Worm (Caenorhabditis elegans): ENCODE results near the gene xbp-1.

DNA sequence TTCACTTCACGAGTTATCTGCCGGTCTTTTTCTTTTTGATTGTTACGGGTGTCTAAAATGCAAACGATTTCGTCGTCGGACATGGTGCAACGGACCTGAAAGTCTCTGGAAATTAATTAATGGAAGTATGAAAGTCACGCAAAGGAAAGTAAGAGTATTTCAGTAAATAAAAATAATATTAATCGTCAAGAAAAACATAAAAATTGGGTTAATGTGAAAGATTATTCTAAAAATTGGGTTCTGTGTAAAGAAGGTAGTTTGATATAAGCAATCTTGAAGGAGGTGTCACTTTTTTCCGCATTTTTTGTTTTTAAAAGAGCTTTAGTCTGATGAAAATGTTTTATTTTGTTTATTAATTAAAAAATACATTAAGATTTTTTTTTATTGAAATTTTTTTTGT lies 36.3 kb upstream of the xbp-1 start, which contains the start of gene C16C10.9:
- TF ChIP-seq nhr-11 (tag; optimal IDR thresholded peaks at IDR 0.05) (no peak), rnt-1 (tag; optimal IDR thresholded peaks at IDR 0.05) (no peak), fkh-10 (GFP tag; optimal IDR thresholded peaks at IDR 0.05) (no peak), pha-4 (tag; optimal IDR thresholded peaks at IDR 0.05) (no peak), zip-5 (tag; optimal IDR thresholded peaks at IDR 0.05) (no peak), nfya-1 (tag; optimal IDR thresholded peaks at IDR 0.05) (no peak), C08G9.2 (tag; optimal IDR thresholded peaks at IDR 0.05) (no peak), elt-2 (tag; optimal IDR thresholded peaks at IDR 0.05) (no peak), ceh-22 (tag; optimal IDR thresholded peaks at IDR 0.05) (no peak), C38D4.7 (GFP tag; optimal IDR thresholded peaks at IDR 0.05) (no peak), tbx-2 (tag; optimal IDR thresholded peaks at IDR 0.05) (no peak)
